Fruit fly (Drosophila melanogaster): ENCODE data around the gene mIF2.

The mIF2 gene

dm6 chr3R:28556385-28556784, 11.8 kb upstream of the mIF2 start (continued):
- TF ChIP-seq Bdp1 (GFP tag; optimal IDR thresholded peaks at IDR 0.05): no peak
- TF ChIP-seq cwo (GFP tag; optimal IDR thresholded peaks at IDR 0.05): peak; percentile 24
- no peak for TF ChIP-seq ara (GFP tag; IDR thresholded peaks at IDR 0.05)
- TF ChIP-seq CG11247 (GFP tag; IDR thresholded peaks at IDR 0.05): peak; percentile 32; the same call in 1 of the 2 replicates
- TF ChIP-seq crc (GFP tag; optimal IDR thresholded peaks at IDR 0.05): no peak
- no peak for TF ChIP-seq CG4707 (GFP tag; optimal IDR thresholded peaks at IDR 0.05)
- TF ChIP-seq CG17912 (GFP tag; optimal IDR thresholded peaks at IDR 0.05): no peak
- TF ChIP-seq hbn (GFP tag; IDR thresholded peaks at IDR 0.05; ENCODE audit: partially characterized antibody): no peak
- TF ChIP-seq CG30020 (tag; optimal IDR thresholded peaks at IDR 0.05): no peak
- peak; percentile 24 for TF ChIP-seq pho (GFP tag; optimal IDR thresholded peaks at IDR 0.05)
- no peak for TF ChIP-seq CG16863 (GFP tag; optimal IDR thresholded peaks at IDR 0.05)
- TF ChIP-seq Sox100B (GFP tag; optimal IDR thresholded peaks at IDR 0.05): peak; percentile 15
- no peak for TF ChIP-seq pros (GFP tag; optimal IDR thresholded peaks at IDR 0.05)
- TF ChIP-seq Optix (GFP tag; IDR thresholded peaks at IDR 0.05): no peak
- peak; percentile 29 for TF ChIP-seq CG6683 (GFP tag; optimal IDR thresholded peaks at IDR 0.05)
- TF ChIP-seq gsb-n (tag; optimal IDR thresholded peaks at IDR 0.05): no peak
- no peak for TF ChIP-seq pan (optimal IDR thresholded peaks at IDR 0.05)
- TF ChIP-seq pan (GFP tag; optimal IDR thresholded peaks at IDR 0.05 in 1 of 2, IDR thresholded peaks at IDR 0.05 in 1 of 2): peak in 1 of 2 experiments; percentile 28
- no peak for TF ChIP-seq CG17186 (GFP tag; optimal IDR thresholded peaks at IDR 0.05)
- no peak for TF ChIP-seq dmrt11E (tag; optimal IDR thresholded peaks at IDR 0.05)
- no peak for TF ChIP-seq CG30431 (GFP tag; optimal IDR thresholded peaks at IDR 0.05)
- TF ChIP-seq CG13123 (GFP tag; optimal IDR thresholded peaks at IDR 0.05): peak; percentile 42
- no peak for TF ChIP-seq CG30403 (GFP tag; optimal IDR thresholded peaks at IDR 0.05)
- TF ChIP-seq pum (GFP tag; optimal IDR thresholded peaks at IDR 0.05): no peak
- no peak for TF ChIP-seq CG16813 (GFP tag; IDR thresholded peaks at IDR 0.05; ENCODE audit: partially characterized antibody)
- TF ChIP-seq CG12942 (GFP tag; optimal IDR thresholded peaks at IDR 0.05): no peak
- TF ChIP-seq CG1529 (GFP tag; optimal IDR thresholded peaks at IDR 0.05): no peak
- TF ChIP-seq CG18476 (GFP tag; optimal IDR thresholded peaks at IDR 0.05): no peak
- TF ChIP-seq CG8359 (GFP tag; optimal IDR thresholded peaks at IDR 0.05; ENCODE audit: borderline replicate concordance): peak; percentile 6
- TF ChIP-seq lbe (GFP tag; optimal IDR thresholded peaks at IDR 0.05): no peak
- TF ChIP-seq tna (GFP tag; IDR thresholded peaks at IDR 0.05; ENCODE audit: partially characterized antibody): no peak
- TF ChIP-seq mam (GFP tag; optimal IDR thresholded peaks at IDR 0.05): no peak
- TF ChIP-seq CG11723 (GFP tag; optimal IDR thresholded peaks at IDR 0.05): peak; percentile 8
- peak; percentile 53 for TF ChIP-seq CG15514 (GFP tag; optimal IDR thresholded peaks at IDR 0.05)
- TF ChIP-seq Fer2 (tag; optimal IDR thresholded peaks at IDR 0.05): peak; percentile 26
- TF ChIP-seq Tbp (GFP tag; optimal IDR thresholded peaks at IDR 0.05): no peak
- TF ChIP-seq dan (GFP tag; IDR thresholded peaks at IDR 0.05): no peak
- no peak for TF ChIP-seq tx (GFP tag; optimal IDR thresholded peaks at IDR 0.05)
- TF ChIP-seq dysf (GFP tag; IDR thresholded peaks at IDR 0.05): no peak; the same call in 2 of the 3 replicates
- TF ChIP-seq CG1603 (tag; optimal IDR thresholded peaks at IDR 0.05): peak; percentile 10
- no peak for TF ChIP-seq YL-1 (GFP tag; optimal IDR thresholded peaks at IDR 0.05)
- TF ChIP-seq MBD-R2 (GFP tag; IDR thresholded peaks at IDR 0.05): no peak
- peak; percentile 50 for TF ChIP-seq CG7556 (GFP tag; optimal IDR thresholded peaks at IDR 0.05)
- TF ChIP-seq Nf-YC (tag; optimal IDR thresholded peaks at IDR 0.05): no peak
- peak; percentile 26 for TF ChIP-seq CG1233 (GFP tag; optimal IDR thresholded peaks at IDR 0.05)
- TF ChIP-seq CG17385 (GFP tag; optimal IDR thresholded peaks at IDR 0.05): no peak
- TF ChIP-seq croc (GFP tag; conservative IDR thresholded peaks at IDR 0.05): no peak
- TF ChIP-seq CG7987 (GFP tag; optimal IDR thresholded peaks at IDR 0.05): peak; percentile 21
- TF ChIP-seq Abd-B (GFP tag; optimal IDR thresholded peaks at IDR 0.05): no peak
- TF ChIP-seq pzg (GFP tag; optimal IDR thresholded peaks at IDR 0.05): no peak
- no peak for TF ChIP-seq CG1647 (GFP tag; optimal IDR thresholded peaks at IDR 0.05)

Data from whole organism, embryonic.